Worm (Caenorhabditis elegans) whole organism, L4 larva: ENCODE results near the gene sas-7.

Experiments
- F10B5.3 ChIP-seq: sonication (generic microtip); optimal IDR thresholded peaks from 2 replicates; lab custom pipeline; 2016; ENCODE audit warnings: mild to moderate bottlenecking, missing genetic modification characterization, missing compliant biosample characterization
- F26F4.8 ChIP-seq: fragments of 200-800 bp; sonication (Bioruptor generic); conservative IDR thresholded peaks from 2 replicates; pipeline ENCODE4 v1.3.6; 2022; ENCODE audit warnings: missing genetic modification characterization, missing compliant biosample characterization
- T26A8.4 ChIP-seq: fragments of 200-800 bp; sonication (Bioruptor generic); IDR thresholded peaks from 2 replicates; pipeline ENCODE4 v1.3.6; 2022; ENCODE audit warnings: missing genetic modification characterization, missing compliant biosample characterization
- Y48G9A.11 ChIP-seq: fragments of 200-800 bp; sonication (Bioruptor generic); IDR thresholded peaks from 2 replicates; pipeline ENCODE4 v1.3.6; 2022; ENCODE audit warnings: missing genetic modification reagents, missing genetic modification characterization, missing compliant biosample characterization
- ZK546.5 ChIP-seq, 2 experiments: sonication (generic microtip); optimal IDR thresholded peaks; 2 replicates each; lab custom pipeline; 2017; ENCODE audit warnings: missing biosample characterization in 2 of 2, missing genetic modification characterization in 2 of 2
- ceh-32 ChIP-seq: sonication (generic microtip); optimal IDR thresholded peaks from 2 replicates; lab custom pipeline; 2016; ENCODE audit warnings: mild to moderate bottlenecking, missing genetic modification characterization, missing compliant biosample characterization; ENCODE audit not compliant: poor library complexity
- daf-16 ChIP-seq, 3 experiments: sonication (generic microtip); optimal IDR thresholded peaks; 2 replicates each; lab custom pipeline; 2016 to 2017; ENCODE audit warnings: missing genetic modification characterization in 3 of 3, missing genetic modification reagents in 3 of 3, mild to moderate bottlenecking in 2 of 3, missing compliant biosample characterization in 2 of 3, missing biosample characterization in 1 of 3, moderate library complexity in 1 of 3
- dmd-6 ChIP-seq: fragments of 200-800 bp; sonication (Bioruptor generic); IDR thresholded peaks from 2 replicates; pipeline ENCODE4 v1.3.6; 2022; ENCODE audit warnings: missing genetic modification reagents, missing genetic modification characterization, missing compliant biosample characterization
- dmd-8 ChIP-seq: fragments of 200-800 bp; sonication (Bioruptor generic); IDR thresholded peaks from 2 replicates; pipeline ENCODE4 v1.3.6; 2022; ENCODE audit warnings: missing genetic modification characterization, missing compliant biosample characterization
- dmd-9 ChIP-seq: fragments of 200-800 bp; sonication (Bioruptor generic); IDR thresholded peaks from 2 replicates; pipeline ENCODE4 v1.3.6; 2022; ENCODE audit warnings: missing genetic modification reagents, missing genetic modification characterization, missing compliant biosample characterization
- dve-1 ChIP-seq: sonication (generic microtip); optimal IDR thresholded peaks from 2 replicates; lab custom pipeline; 2017; ENCODE audit warnings: antibody characterized with exemption, mild to moderate bottlenecking, missing genetic modification characterization, missing compliant biosample characterization; ENCODE audit not compliant: insufficient read depth
- fos-1 ChIP-seq: fragments of 150-350 bp; optimal IDR thresholded peaks from 2 replicates; lab custom pipeline; 2014; ENCODE audit warnings: missing biosample characterization, missing genetic modification characterization
- gei-8 ChIP-seq: fragments of 200-800 bp; sonication (Bioruptor generic); optimal IDR thresholded peaks from 2 replicates; lab custom pipeline; 2018; ENCODE audit warnings: mild to moderate bottlenecking, missing genetic modification characterization, missing compliant biosample characterization
- hif-1 ChIP-seq, 2 experiments: sonication (generic microtip); optimal IDR thresholded peaks; 2 replicates each; lab custom pipeline; 2016 to 2017; ENCODE audit warnings: missing compliant biosample characterization in 2 of 2, missing genetic modification characterization in 2 of 2, missing genetic modification reagents in 2 of 2, missing genotype in 2 of 2, mild to moderate bottlenecking in 1 of 2
- hlh-11 ChIP-seq: fragments of 200-800 bp; sonication (Bioruptor generic); optimal IDR thresholded peaks from 2 replicates; lab custom pipeline; 2018; ENCODE audit warnings: mild to moderate bottlenecking, missing genetic modification characterization, missing compliant biosample characterization
- hlh-30 ChIP-seq: sonication (generic microtip); optimal IDR thresholded peaks from 2 replicates; lab custom pipeline; 2017; ENCODE audit warnings: antibody characterized with exemption, mild to moderate bottlenecking, missing genetic modification characterization, missing compliant biosample characterization; ENCODE audit not compliant: insufficient read depth
- hmg-1.1 ChIP-seq: fragments of 200-800 bp; sonication (Bioruptor generic); IDR thresholded peaks from 2 replicates; pipeline ENCODE4 v1.3.6; 2022; ENCODE audit warnings: missing genetic modification reagents, missing genetic modification characterization, missing compliant biosample characterization
- lin-1 ChIP-seq: fragments of 200-800 bp; sonication (Bioruptor generic); IDR thresholded peaks from 2 replicates; pipeline ENCODE4 v1.3.6; 2022; ENCODE audit warnings: missing genetic modification reagents, missing genetic modification characterization, missing compliant biosample characterization
- lsy-2 ChIP-seq, 2 experiments: fragments of 150-350 bp in 1 of 2; sonication (generic microtip) in 1 of 2; optimal IDR thresholded peaks; 2 replicates each; lab custom pipeline; 2014 to 2017; ENCODE audit warnings: missing biosample characterization in 2 of 2, missing genetic modification characterization in 2 of 2
- madf-5 ChIP-seq, 2 experiments: fragments of 200-800 bp; sonication (Bioruptor generic); IDR thresholded peaks; 2 replicates each; pipeline ENCODE4 v1.3.6; 2022; ENCODE audit warnings: missing compliant biosample characterization in 2 of 2, missing genetic modification characterization in 2 of 2
- mdl-1 ChIP-seq, 2 experiments: fragments of 150-350 bp in 1 of 2; sonication (generic microtip) in 1 of 2; optimal IDR thresholded peaks; 2 replicates each; lab custom pipeline; 2014 to 2017; ENCODE audit warnings: missing biosample characterization in 2 of 2, missing genetic modification characterization in 2 of 2
- mdt-29 ChIP-seq: fragments of 200-800 bp; sonication (Bioruptor generic); IDR thresholded peaks from 2 replicates; pipeline ENCODE4 v1.3.6; 2022; ENCODE audit warnings: missing genetic modification reagents, missing genetic modification characterization, missing compliant biosample characterization
- mep-1 ChIP-seq: fragments of 150-350 bp; sonication (generic microtip); optimal IDR thresholded peaks from 3 replicates; lab custom pipeline; 2014; ENCODE audit warnings: missing biosample characterization, missing genetic modification characterization
- mxl-2 ChIP-seq: fragments of 200-800 bp; sonication (Bioruptor generic); conservative IDR thresholded peaks from 2 replicates; pipeline ENCODE4 v1.3.6; 2022; ENCODE audit warnings: missing genetic modification reagents, missing genetic modification characterization, missing compliant biosample characterization
- mxl-3 ChIP-seq: fragments of 200-800 bp; sonication (Bioruptor generic); optimal IDR thresholded peaks from 2 replicates; lab custom pipeline; 2018; ENCODE audit warnings: mild to moderate bottlenecking, missing genetic modification characterization, missing compliant biosample characterization
- nhr-10 ChIP-seq: fragments of 150-350 bp; optimal IDR thresholded peaks from 2 replicates; lab custom pipeline; 2014; ENCODE audit warnings: missing biosample characterization, missing genetic modification characterization
- nhr-25 ChIP-seq: sonication (generic microtip); optimal IDR thresholded peaks from 2 replicates; lab custom pipeline; 2017; ENCODE audit warnings: missing genetic modification characterization, mild to moderate bottlenecking, missing compliant biosample characterization, antibody characterized with exemption, moderate library complexity, borderline replicate concordance; ENCODE audit not compliant: insufficient read depth
- nhr-28 ChIP-seq: fragments of 150-350 bp; optimal IDR thresholded peaks from 2 replicates; lab custom pipeline; 2014; ENCODE audit warnings: missing biosample characterization, missing genetic modification characterization
- nhr-76 ChIP-seq: fragments of 150-350 bp; optimal IDR thresholded peaks from 2 replicates; lab custom pipeline; 2014; ENCODE audit warnings: missing biosample characterization, missing genetic modification characterization
- php-3 ChIP-seq: fragments of 200-800 bp; sonication (Bioruptor generic); IDR thresholded peaks from 2 replicates; pipeline ENCODE4 v1.3.6; 2022; ENCODE audit warnings: missing genetic modification reagents, missing genetic modification characterization, missing compliant biosample characterization
- pqm-1 ChIP-seq: sonication (generic microtip); optimal IDR thresholded peaks from 2 replicates; lab custom pipeline; 2017; ENCODE audit warnings: missing biosample characterization, missing genetic modification characterization
- skn-1 ChIP-seq: fragments of 150-350 bp; optimal IDR thresholded peaks from 2 replicates; lab custom pipeline; 2014; ENCODE audit warnings: missing biosample characterization, missing genetic modification characterization
- spr-1 ChIP-seq: sonication (generic microtip); optimal IDR thresholded peaks from 2 replicates; lab custom pipeline; 2016; ENCODE audit warnings: mild to moderate bottlenecking, missing genetic modification characterization, missing compliant biosample characterization
- zip-11 ChIP-seq: fragments of 200-800 bp; sonication (Bioruptor generic); IDR thresholded peaks from 2 replicates; pipeline ENCODE4 v1.3.6; 2022; ENCODE audit warnings: missing genetic modification characterization, missing compliant biosample characterization
- zip-2 ChIP-seq: fragments of 150-350 bp; optimal IDR thresholded peaks from 2 replicates; lab custom pipeline; 2014; ENCODE audit warnings: missing biosample characterization, missing genetic modification characterization
- ztf-11 ChIP-seq: fragments of 150-350 bp; optimal IDR thresholded peaks from 2 replicates; lab custom pipeline; 2014; ENCODE audit warnings: missing biosample characterization, missing genetic modification characterization

The sas-7 gene

ce11 chrIII:10328565-10329541, 8.0 kb downstream of the sas-7 start (continued):
- TF ChIP-seq mxl-2 (no peak), php-3 (0 out of 2 replicates have a peak, but pooled peaks have one; percentile 7)

- TF ChIP-seq nhr-10 (tag; lab: Kevin White, UChicago): no peak
- TF ChIP-seq dmd-9: no peak
- no peak for TF ChIP-seq madf-5 (GFP tag; IDR thresholded peaks at IDR 0.05; lab: Robert Waterston, UW)
- no peak for TF ChIP-seq nhr-76 (tag; lab: Kevin White, UChicago)
- no peak for TF ChIP-seq zip-11 (GFP tag; lab: Robert Waterston, UW)
- TF ChIP-seq ztf-11: no peak
- no peak for TF ChIP-seq ZK546.5 (tag; optimal IDR thresholded peaks at IDR 0.05; lab: Kevin White, UChicago)
- peak in 1 of 2 experiments; percentile 25 for TF ChIP-seq mdl-1 (tag; optimal IDR thresholded peaks at IDR 0.05; lab: Kevin White, UChicago)
- TF ChIP-seq T26A8.4 (GFP tag; lab: Robert Waterston, UW): no peak
- TF ChIP-seq zip-2 (tag; lab: Kevin White, UChicago): no peak
- TF ChIP-seq pqm-1: peak; percentile 23
- no peak for TF ChIP-seq spr-1 (tag; lab: Kevin White, UChicago)
- TF ChIP-seq mxl-2: no peak
- peak; percentile 62 for TF ChIP-seq hlh-11 (tag; lab: Kevin White, UChicago)
- TF ChIP-seq hmg-1.1 (GFP tag; lab: Robert Waterston, UW): no peak
- TF ChIP-seq hlh-30: peak; percentile 52
- peak; percentile 56 for TF ChIP-seq dmd-6 (GFP tag; lab: Robert Waterston, UW)
- no peak for TF ChIP-seq fos-1
- TF ChIP-seq daf-16 (GFP tag; optimal IDR thresholded peaks at IDR 0.05; lab: Kevin White, UChicago): peak in 1 of 2 experiments; percentile 61
- TF ChIP-seq daf-16 (tag; optimal IDR thresholded peaks at IDR 0.05; lab: Kevin White, UChicago): peak; percentile 87
- TF ChIP-seq mdt-29 (GFP tag; lab: Robert Waterston, UW): no peak
- no peak for TF ChIP-seq skn-1
- peak in 1 of 2 experiments; percentile 12 for TF ChIP-seq lsy-2 (tag; optimal IDR thresholded peaks at IDR 0.05; lab: Kevin White, UChicago)
- TF ChIP-seq F26F4.8 (GFP tag; lab: Robert Waterston, UW): no peak
- peak; percentile 37 for TF ChIP-seq mep-1
- TF ChIP-seq nhr-25: no peak
- TF ChIP-seq lin-1 (GFP tag; lab: Robert Waterston, UW): 0 out of 2 replicates have a peak, but pooled peaks have one; percentile 7
- peak in 1 of 2 experiments; percentile 46 for TF ChIP-seq hif-1 (tag; optimal IDR thresholded peaks at IDR 0.05; lab: Kevin White, UChicago)
- peak; percentile 63 for TF ChIP-seq dve-1 (tag; lab: Kevin White, UChicago)
- TF ChIP-seq F10B5.3 (tag; lab: Kevin White, UChicago): no peak
- TF ChIP-seq Y48G9A.11 (GFP tag; lab: Robert Waterston, UW): no peak
- peak; percentile 62 for TF ChIP-seq nhr-28 (tag; lab: Kevin White, UChicago)
- peak; percentile 44 for TF ChIP-seq mxl-3 (GFP tag; lab: Kevin White, UChicago)
- TF ChIP-seq dmd-8: no peak
- no peak for TF ChIP-seq gei-8 (GFP tag; lab: Kevin White, UChicago)
- TF ChIP-seq ceh-32 (tag; lab: Kevin White, UChicago): no peak
Observed at ce11 chrIII:10329811-10330210, 9.0 kb downstream of the sas-7 start.
